Fruit fly (Drosophila melanogaster) whole organism, prepupa: ENCODE measurements around the gene CG18731.

Experiments used
- Blimp-1 ChIP-seq: fragments of 200-800 bp; sonication (Bioruptor generic); optimal IDR thresholded peaks from 3 replicates; lab custom pipeline; 2017; ENCODE audit warnings: missing biosample characterization, missing genetic modification characterization, mild to moderate bottlenecking, moderate library complexity, missing genetic modification reagents
- CG10631 ChIP-seq: fragments of 200-800 bp; sonication (Bioruptor generic); optimal IDR thresholded peaks from 2 replicates; lab custom pipeline; 2016; ENCODE audit warnings: missing biosample characterization, missing genetic modification characterization
- CG10669 ChIP-seq: fragments of 200-800 bp; sonication (Bioruptor generic); optimal IDR thresholded peaks from 3 replicates; lab custom pipeline; 2018; ENCODE audit warnings: missing biosample characterization, mild to moderate bottlenecking, missing genetic modification characterization, moderate library complexity
- CG11762 ChIP-seq: fragments of 200-800 bp; sonication (Bioruptor generic); optimal IDR thresholded peaks from 3 replicates; lab custom pipeline; 2016; ENCODE audit warnings: missing biosample characterization, missing genetic modification characterization; ENCODE audit not compliant: insufficient read depth
- CG15336 ChIP-seq: fragments of 200-800 bp; sonication (Bioruptor generic); IDR thresholded peaks from 2 replicates; pipeline ENCODE4 v1.3.6; 2022; ENCODE audit warnings: missing biosample characterization, missing genetic modification characterization
- CG16779 ChIP-seq: fragments of 200-800 bp; sonication (Bioruptor generic); optimal IDR thresholded peaks from 3 replicates; lab custom pipeline; 2017; ENCODE audit warnings: missing biosample characterization, mild to moderate bottlenecking, missing genetic modification characterization
- CG31627 ChIP-seq: fragments of 200-800 bp; sonication (Bioruptor generic); optimal IDR thresholded peaks from 3 replicates; lab custom pipeline; 2016; ENCODE audit warnings: missing biosample characterization, missing genetic modification characterization
- CG32006 ChIP-seq: fragments of 200-800 bp; sonication (Bioruptor generic); optimal IDR thresholded peaks from 3 replicates; lab custom pipeline; 2017; ENCODE audit warnings: missing biosample characterization, mild to moderate bottlenecking, missing genetic modification characterization
- CG3919 ChIP-seq: fragments of 200-800 bp; sonication (Bioruptor generic); optimal IDR thresholded peaks from 3 replicates; lab custom pipeline; 2016; ENCODE audit warnings: missing biosample characterization, missing genetic modification characterization
- CG6163 ChIP-seq: fragments of 200-800 bp; sonication (Bioruptor generic); IDR thresholded peaks from 3 replicates; pipeline ENCODE4 v1.3.6; 2022; ENCODE audit warnings: missing biosample characterization, missing genetic modification characterization
- CG6808 ChIP-seq: fragments of 200-800 bp; sonication (Bioruptor generic); optimal IDR thresholded peaks from 3 replicates; lab custom pipeline; 2017; ENCODE audit warnings: missing biosample characterization, missing genetic modification characterization, mild to moderate bottlenecking, moderate library complexity, missing genetic modification reagents
- CG6854 ChIP-seq: fragments of 200-800 bp; sonication (Bioruptor generic); optimal IDR thresholded peaks from 2 replicates; lab custom pipeline; 2017; ENCODE audit warnings: missing biosample characterization, mild to moderate bottlenecking, missing genetic modification characterization
- CG8119 ChIP-seq: fragments of 200-800 bp; sonication (Bioruptor generic); IDR thresholded peaks from 3 replicates; pipeline ENCODE4 v1.3.6; 2022; ENCODE audit warnings: missing biosample characterization, missing genetic modification characterization
- CG8319 ChIP-seq: fragments of 200-800 bp; sonication (Bioruptor generic); optimal IDR thresholded peaks from 3 replicates; lab custom pipeline; 2016; ENCODE audit warnings: missing biosample characterization, missing genetic modification characterization
- Eip78C ChIP-seq: fragments of 200-800 bp; sonication (Bioruptor generic); peaks from one replicate; lab custom pipeline; 2016; ENCODE audit warnings: missing biosample characterization, missing genetic modification characterization
- Eip93F ChIP-seq: fragments of 200-800 bp; sonication (Bioruptor generic); optimal IDR thresholded peaks from 2 replicates; lab custom pipeline; 2016; ENCODE audit warnings: missing biosample characterization, mild to moderate bottlenecking, missing genetic modification characterization
- Ets96B ChIP-seq: fragments of 200-800 bp; optimal IDR thresholded peaks from 2 replicates; lab custom pipeline; 2019; ENCODE audit warnings: missing biosample characterization, mild to moderate bottlenecking, missing genetic modification characterization, moderate library complexity
- Hr38 ChIP-seq: sonication (Bioruptor generic); optimal IDR thresholded peaks from 2 replicates; lab custom pipeline; 2016; ENCODE audit warnings: missing biosample characterization, missing genetic modification characterization
- Hr4 ChIP-seq: fragments of 200-800 bp; sonication (Bioruptor generic); optimal IDR thresholded peaks from 3 replicates; lab custom pipeline; 2016; ENCODE audit warnings: missing biosample characterization, missing genetic modification characterization
- Met ChIP-seq: fragments of 200-800 bp; sonication (Bioruptor generic); optimal IDR thresholded peaks from 3 replicates; lab custom pipeline; 2016; ENCODE audit warnings: missing biosample characterization, missing genetic modification characterization
- Sox102F ChIP-seq: fragments of 200-800 bp; sonication (Bioruptor generic); optimal IDR thresholded peaks from 2 replicates; lab custom pipeline; 2016; ENCODE audit warnings: missing biosample characterization, mild to moderate bottlenecking, missing genetic modification characterization
- Sox15 ChIP-seq: fragments of 200-800 bp; sonication (Bioruptor generic); optimal IDR thresholded peaks from 3 replicates; lab custom pipeline; 2016; ENCODE audit warnings: missing biosample characterization, missing genetic modification characterization
- achi ChIP-seq: fragments of 200-800 bp; sonication (Bioruptor generic); optimal IDR thresholded peaks from 3 replicates; lab custom pipeline; 2016; ENCODE audit warnings: missing biosample characterization, missing genetic modification characterization
- dsx ChIP-seq: fragments of 200-800 bp; optimal IDR thresholded peaks from 3 replicates; lab custom pipeline; 2019; ENCODE audit warnings: missing biosample characterization, mild to moderate bottlenecking, missing genetic modification characterization, moderate library complexity; ENCODE audit not compliant: poor library complexity, severe bottlenecking
- eg ChIP-seq: fragments of 200-800 bp; sonication (Bioruptor generic); IDR thresholded peaks from 3 replicates; pipeline ENCODE4 v1.3.6; 2022; ENCODE audit warnings: missing biosample characterization, missing genetic modification characterization
- esn ChIP-seq: fragments of 200-800 bp; sonication (Bioruptor generic); optimal IDR thresholded peaks from 2 replicates; lab custom pipeline; 2016; ENCODE audit warnings: missing biosample characterization, mild to moderate bottlenecking, missing genetic modification characterization, moderate library complexity
- fd85E ChIP-seq: fragments of 200-800 bp; sonication (Bioruptor generic); optimal IDR thresholded peaks from 3 replicates; lab custom pipeline; 2016; ENCODE audit warnings: missing biosample characterization, missing genetic modification characterization
- fkh ChIP-seq: fragments of 200-800 bp; sonication (Bioruptor generic); optimal IDR thresholded peaks from 3 replicates; lab custom pipeline; 2017; ENCODE audit warnings: missing biosample characterization, mild to moderate bottlenecking, missing genetic modification characterization, moderate library complexity
- net ChIP-seq: fragments of 200-800 bp; sonication (Bioruptor generic); optimal IDR thresholded peaks from 3 replicates; lab custom pipeline; 2016; ENCODE audit warnings: missing biosample characterization, missing genetic modification characterization
- ss ChIP-seq, 2 experiments: fragments of 200-800 bp; sonication (Bioruptor generic); optimal IDR thresholded peaks; 2 replicates in 1 of 2; 3 replicates in 1 of 2; lab custom pipeline; 2017 to 2018; ENCODE audit warnings: mild to moderate bottlenecking in 2 of 2, missing biosample characterization in 2 of 2, missing genetic modification characterization in 2 of 2, moderate library complexity in 1 of 2
- svp ChIP-seq: fragments of 200-800 bp; sonication (Bioruptor generic); peaks from one replicate; lab custom pipeline; 2016; ENCODE audit warnings: missing biosample characterization, missing genetic modification characterization
- topi ChIP-seq: fragments of 200-800 bp; sonication (Bioruptor generic); optimal IDR thresholded peaks from 3 replicates; lab custom pipeline; 2016; ENCODE audit warnings: missing biosample characterization, missing genetic modification characterization
- vri ChIP-seq: fragments of 200-800 bp; sonication (Bioruptor generic); optimal IDR thresholded peaks from 3 replicates; lab custom pipeline; 2016; ENCODE audit warnings: missing biosample characterization, mild to moderate bottlenecking, missing genetic modification characterization

The CG18731 gene

dm6 chr3R:29764249-29765042 lies 39.6 kb downstream of the CG18731 start:
- TF ChIP-seq ss (GFP tag; optimal IDR thresholded peaks at IDR 0.05; lab: Kevin White, UChicago) (peak in 1 of 2 experiments; percentile 39), CG8119 (GFP tag; lab: Robert Waterston, UW) (no peak), Eip78C (GFP tag; lab: Kevin White, UChicago) (peak; percentile 56)

- TF ChIP-seq Ets96B (no peak), Blimp-1 (GFP tag; lab: Kevin White, UChicago) (no peak), CG6854 (GFP tag; lab: Kevin White, UChicago) (peak; percentile 55), ss (GFP tag; optimal IDR thresholded peaks at IDR 0.05; lab: Kevin White, UChicago) (peak in 1 of 2 experiments; percentile 31), svp (GFP tag; lab: Kevin White, UChicago) (peak; percentile 48), CG6163 (GFP tag; lab: Robert Waterston, UW) (0 out of 3 replicates have a peak, but pooled peaks have one; percentile 33), Eip93F (GFP tag; lab: Kevin White, UChicago) (peak; percentile 47), CG3919 (GFP tag; lab: Kevin White, UChicago) (peak; percentile 18), Sox102F (GFP tag; lab: Kevin White, UChicago) (peak; percentile 25), CG8319 (GFP tag; lab: Kevin White, UChicago) (no peak), CG6808 (GFP tag; lab: Kevin White, UChicago) (peak; percentile 11), Met (GFP tag; lab: Kevin White, UChicago) (peak; percentile 26), CG10631 (GFP tag; lab: Kevin White, UChicago) (no peak), fd85E (no peak), CG10669 (GFP tag; lab: Kevin White, UChicago) (peak; percentile 11), Eip78C (GFP tag; lab: Kevin White, UChicago) (peak; percentile 54), eg (GFP tag; lab: Robert Waterston, UW) (peak; percentile 33; the same call in 2 of the 3 replicates), Hr4 (GFP tag; lab: Kevin White, UChicago) (no peak), vri (GFP tag; lab: Kevin White, UChicago) (peak; percentile 23)
Measured at dm6 chr3R:29765267-29766095, 40.7 kb downstream of the CG18731 start, which contains the start of gene kay. Gene kay (plus strand): TSS chr3R:29765995.

- TF ChIP-seq topi (GFP tag; lab: Kevin White, UChicago) (no peak), CG3919 (GFP tag; lab: Kevin White, UChicago) (peak; percentile 9), esn (GFP tag; lab: Kevin White, UChicago) (no peak)
Measured at dm6 chr3R:29767236-29767635, 42.4 kb downstream of the CG18731 start.

- TF ChIP-seq Sox15 (GFP tag; lab: Kevin White, UChicago) = no peak
- TF ChIP-seq Hr38 (GFP tag; lab: Kevin White, UChicago) = no peak
- TF ChIP-seq Hr4 (GFP tag; lab: Kevin White, UChicago) = no peak
- TF ChIP-seq CG6163 (GFP tag; lab: Robert Waterston, UW) = 0 out of 3 replicates have a peak, but pooled peaks have one; percentile 6
Measured at dm6 chr3R:29770930-29771329, 46.1 kb downstream of the CG18731 start.

dm6 chr3R:29771645-29772089 lies 46.8 kb downstream of the CG18731 start:
- TF ChIP-seq eg (GFP tag; lab: Robert Waterston, UW) (peak; percentile 44; the same call in 1 of the 3 replicates), net (GFP tag; lab: Kevin White, UChicago) (no peak), CG8119 (GFP tag; lab: Robert Waterston, UW) (peak; percentile 27; the same call in 1 of the 3 replicates), achi (GFP tag; lab: Kevin White, UChicago) (no peak), ss (GFP tag; optimal IDR thresholded peaks at IDR 0.05; lab: Kevin White, UChicago) (peak in 1 of 2 experiments; percentile 46), CG11762 (GFP tag; lab: Kevin White, UChicago) (no peak), Met (GFP tag; lab: Kevin White, UChicago) (no peak), CG15336 (peak; percentile 18; the same call in 1 of the 2 replicates), fd85E (no peak), Hr4 (GFP tag; lab: Kevin White, UChicago) (no peak), CG16779 (peak; percentile 25), esn (GFP tag; lab: Kevin White, UChicago) (no peak), dsx (peak; percentile 17), fkh (GFP tag; lab: Kevin White, UChicago) (peak; percentile 97), CG32006 (no peak), vri (GFP tag; lab: Kevin White, UChicago) (peak; percentile 67), CG6808 (GFP tag; lab: Kevin White, UChicago) (no peak), CG31627 (GFP tag; lab: Kevin White, UChicago) (no peak)
